Worm (Caenorhabditis elegans) whole organism, L1 larva: ENCODE data around the gene F31D4.5.
A peak's percentile ranks its signal among the peaks of the same experiment; 100 is the strongest.

ENCODE experiments used
- C04F5.9 ChIP-seq: sonication (generic microtip); optimal IDR thresholded peaks from 2 replicates; lab custom pipeline; 2016; ENCODE audit warnings: missing genetic modification characterization, missing compliant biosample characterization
- C34B4.2 ChIP-seq: sonication (generic microtip); optimal IDR thresholded peaks from 2 replicates; lab custom pipeline; 2017; ENCODE audit warnings: mild to moderate bottlenecking, missing genetic modification characterization, missing compliant biosample characterization
- F16B12.6 ChIP-seq: fragments of 150-350 bp; optimal IDR thresholded peaks from 2 replicates; lab custom pipeline; 2014; ENCODE audit warnings: missing biosample characterization, missing genetic modification characterization
- Y116A8C.19 ChIP-seq: sonication (generic microtip); optimal IDR thresholded peaks from 2 replicates; lab custom pipeline; 2016; ENCODE audit warnings: missing compliant biosample characterization, missing genetic modification characterization, borderline replicate concordance
- aly-2 ChIP-seq: fragments of 150-350 bp; optimal IDR thresholded peaks from 2 replicates; lab custom pipeline; 2014; ENCODE audit warnings: missing biosample characterization, missing genetic modification characterization
- ceh-8 ChIP-seq: fragments of 200-800 bp; sonication (Bioruptor generic); optimal IDR thresholded peaks from 2 replicates; lab custom pipeline; 2018; ENCODE audit warnings: mild to moderate bottlenecking, missing genetic modification characterization, moderate library complexity, missing compliant biosample characterization
- ceh-82 ChIP-seq, 3 experiments: fragments of 150-350 bp in 1 of 3; sonication (generic microtip) in 2 of 3; optimal IDR thresholded peaks; 2 replicates each; lab custom pipeline; 2014 to 2017; ENCODE audit warnings: missing biosample characterization in 3 of 3, missing genetic modification characterization in 3 of 3
- ces-1 ChIP-seq: fragments of 150-350 bp; optimal IDR thresholded peaks from 2 replicates; lab custom pipeline; 2014; ENCODE audit warnings: missing biosample characterization, missing genetic modification reagents, missing genetic modification characterization
- dpl-1 ChIP-seq, 3 experiments: fragments of 150-350 bp in 2 of 3; sonication (generic microtip) in 1 of 3; optimal IDR thresholded peaks; 2 replicates each; lab custom pipeline; 2014 to 2017; ENCODE audit warnings: missing biosample characterization in 3 of 3, missing genetic modification characterization in 3 of 3, missing genetic modification reagents in 3 of 3
- elt-2 ChIP-seq: sonication (generic microtip); optimal IDR thresholded peaks from 2 replicates; lab custom pipeline; 2016; ENCODE audit warnings: missing genetic modification characterization, mild to moderate bottlenecking, inconsistent platforms, missing compliant biosample characterization, missing genetic modification reagents
- fkh-10 ChIP-seq: sonication (generic microtip); optimal IDR thresholded peaks from 2 replicates; lab custom pipeline; 2017; ENCODE audit warnings: missing biosample characterization, missing genetic modification reagents, missing genetic modification characterization
- fkh-4 ChIP-seq: sonication (generic microtip); optimal IDR thresholded peaks from 2 replicates; lab custom pipeline; 2016; ENCODE audit warnings: missing compliant biosample characterization, missing genetic modification characterization, borderline replicate concordance
- fkh-8 ChIP-seq: sonication (generic microtip); optimal IDR thresholded peaks from 2 replicates; lab custom pipeline; 2016; ENCODE audit warnings: mild to moderate bottlenecking, missing genetic modification characterization, missing compliant biosample characterization
- fos-1 ChIP-seq: fragments of 150-350 bp; optimal IDR thresholded peaks from 2 replicates; lab custom pipeline; 2014; ENCODE audit warnings: missing biosample characterization, missing genetic modification characterization
- grh-1 ChIP-seq: fragments of 200-800 bp; sonication (Bioruptor generic); IDR thresholded peaks from 2 replicates; pipeline ENCODE4 v1.3.6; 2022; ENCODE audit warnings: missing genetic modification reagents, missing genetic modification characterization, missing compliant biosample characterization
- irx-1 ChIP-seq: sonication (generic microtip); optimal IDR thresholded peaks from 2 replicates; lab custom pipeline; 2016; ENCODE audit warnings: missing genetic modification characterization, missing compliant biosample characterization
- isw-1 ChIP-seq: fragments of 200-800 bp; sonication (Bioruptor generic); IDR thresholded peaks from 2 replicates; pipeline ENCODE4 v1.3.6; 2022; ENCODE audit warnings: missing genetic modification characterization, missing compliant biosample characterization
- jun-1 ChIP-seq: fragments of 150-350 bp; optimal IDR thresholded peaks from 2 replicates; lab custom pipeline; 2014; ENCODE audit warnings: missing biosample characterization, missing genetic modification reagents, missing genetic modification characterization
- lin-13 ChIP-seq: fragments of 150-350 bp; optimal IDR thresholded peaks from 2 replicates; lab custom pipeline; 2014; ENCODE audit warnings: missing biosample characterization, missing genetic modification reagents, missing genetic modification characterization
- lin-14 ChIP-seq: fragments of 200-800 bp; sonication (Bioruptor generic); optimal IDR thresholded peaks from 2 replicates; lab custom pipeline; 2018; ENCODE audit warnings: mild to moderate bottlenecking, missing genetic modification characterization, moderate library complexity, missing compliant biosample characterization
- lin-35 ChIP-seq, 2 experiments: fragments of 150-350 bp; optimal IDR thresholded peaks; 2 replicates each; lab custom pipeline; 2014; ENCODE audit warnings: missing biosample characterization in 2 of 2, missing genetic modification characterization in 2 of 2, missing genetic modification reagents in 2 of 2
- lin-39 ChIP-seq: fragments of 150-350 bp; optimal IDR thresholded peaks from 2 replicates; lab custom pipeline; 2014; ENCODE audit warnings: missing biosample characterization, missing genetic modification reagents, missing genetic modification characterization
- lir-3 ChIP-seq: sonication (generic microtip); optimal IDR thresholded peaks from 2 replicates; lab custom pipeline; 2016; ENCODE audit warnings: mild to moderate bottlenecking, missing genetic modification characterization, moderate library complexity, missing compliant biosample characterization; ENCODE audit not compliant: poor library complexity
- lsy-2 ChIP-seq, 2 experiments: fragments of 150-350 bp; optimal IDR thresholded peaks; 2 replicates each; lab custom pipeline; 2014; ENCODE audit warnings: missing biosample characterization in 2 of 2, missing genetic modification characterization in 2 of 2
- mab-9 ChIP-seq: fragments of 200-800 bp; sonication (Bioruptor generic); IDR thresholded peaks from 2 replicates; pipeline ENCODE4 v1.3.6; 2022; ENCODE audit warnings: missing genetic modification reagents, missing genetic modification characterization, missing compliant biosample characterization
- mdl-1 ChIP-seq, 2 experiments: fragments of 150-350 bp; optimal IDR thresholded peaks; 2 replicates each; lab custom pipeline; 2014 to 2017; ENCODE audit warnings: missing biosample characterization in 2 of 2, missing genetic modification characterization in 2 of 2, inconsistent platforms in 1 of 2
- mef-2 ChIP-seq: fragments of 150-350 bp; optimal IDR thresholded peaks from 2 replicates; lab custom pipeline; 2014; ENCODE audit warnings: missing biosample characterization, missing genetic modification characterization
- nhr-11 ChIP-seq: fragments of 150-350 bp; optimal IDR thresholded peaks from 2 replicates; lab custom pipeline; 2014; ENCODE audit warnings: missing biosample characterization, missing genetic modification characterization
- nhr-12 ChIP-seq: sonication (generic microtip); optimal IDR thresholded peaks from 2 replicates; lab custom pipeline; 2017; ENCODE audit warnings: missing biosample characterization, missing genetic modification characterization
- nhr-19 ChIP-seq: fragments of 200-800 bp; sonication (Bioruptor generic); conservative IDR thresholded peaks from 2 replicates; pipeline ENCODE4 v1.3.6; 2022; ENCODE audit warnings: missing genetic modification characterization, missing compliant biosample characterization
- nhr-20 ChIP-seq: sonication (generic microtip); optimal IDR thresholded peaks from 2 replicates; lab custom pipeline; 2016; ENCODE audit warnings: mild to moderate bottlenecking, missing genetic modification characterization, missing compliant biosample characterization
- nhr-28 ChIP-seq: fragments of 150-350 bp; optimal IDR thresholded peaks from 2 replicates; lab custom pipeline; 2014; ENCODE audit warnings: missing biosample characterization, missing genetic modification characterization
- nhr-71 ChIP-seq: sonication (generic microtip); optimal IDR thresholded peaks from 2 replicates; lab custom pipeline; 2016; ENCODE audit warnings: mild to moderate bottlenecking, missing genetic modification characterization, moderate library complexity, missing compliant biosample characterization
- nhr-77 ChIP-seq: fragments of 150-350 bp; optimal IDR thresholded peaks from 2 replicates; lab custom pipeline; 2014; ENCODE audit warnings: missing biosample characterization, missing genetic modification characterization
- nhr-85 ChIP-seq: sonication (generic microtip); peaks from one replicate; lab custom pipeline; 2016; ENCODE audit warnings: missing genetic modification characterization, inconsistent platforms, missing compliant biosample characterization
- nhr-90 ChIP-seq: sonication (generic microtip); optimal IDR thresholded peaks from 2 replicates; lab custom pipeline; 2016; ENCODE audit warnings: mild to moderate bottlenecking, missing genetic modification characterization, missing compliant biosample characterization; ENCODE audit not compliant: poor library complexity
- pqm-1 ChIP-seq: sonication (generic microtip); optimal IDR thresholded peaks from 3 replicates; lab custom pipeline; 2017; ENCODE audit warnings: missing biosample characterization, missing genetic modification characterization
- skn-1 ChIP-seq: fragments of 150-350 bp; optimal IDR thresholded peaks from 2 replicates; lab custom pipeline; 2014; ENCODE audit warnings: missing biosample characterization, missing genetic modification characterization
- snpc-4 ChIP-seq: fragments of 150-350 bp; optimal IDR thresholded peaks from 2 replicates; lab custom pipeline; 2014; ENCODE audit warnings: missing biosample characterization, missing genetic modification characterization
- sptf-1 ChIP-seq: fragments of 150-350 bp; optimal IDR thresholded peaks from 2 replicates; lab custom pipeline; 2014; ENCODE audit warnings: missing biosample characterization, missing genetic modification characterization
- tbx-2 ChIP-seq: sonication (generic microtip); optimal IDR thresholded peaks from 2 replicates; lab custom pipeline; 2016; ENCODE audit warnings: missing genetic modification characterization, missing compliant biosample characterization
- tlp-1 ChIP-seq: fragments of 150-350 bp; optimal IDR thresholded peaks from 2 replicates; lab custom pipeline; 2014; ENCODE audit warnings: missing biosample characterization, missing genetic modification characterization
- unc-62 ChIP-seq: fragments of 150-350 bp; optimal IDR thresholded peaks from 2 replicates; lab custom pipeline; 2014; ENCODE audit warnings: missing biosample characterization, missing genetic modification reagents, missing genetic modification characterization
- unc-98 ChIP-seq: fragments of 200-800 bp; sonication (Bioruptor generic); IDR thresholded peaks from 2 replicates; pipeline ENCODE4 v1.3.6; 2022; ENCODE audit warnings: missing genetic modification characterization, missing compliant biosample characterization
- vab-15 ChIP-seq: sonication (generic microtip); optimal IDR thresholded peaks from 2 replicates; lab custom pipeline; 2017; ENCODE audit warnings: missing genotype, mild to moderate bottlenecking, missing genetic modification characterization, missing compliant biosample characterization
- zip-4 ChIP-seq: fragments of 200-800 bp; sonication (Bioruptor generic); optimal IDR thresholded peaks from 2 replicates; lab custom pipeline; 2018; ENCODE audit warnings: mild to moderate bottlenecking, missing genetic modification characterization, moderate library complexity, missing compliant biosample characterization
- ztf-11 ChIP-seq, 2 experiments: sonication (generic microtip); optimal IDR thresholded peaks; 2 replicates each; lab custom pipeline; 2016 to 2017; ENCODE audit warnings: missing genetic modification characterization in 2 of 2, missing biosample characterization in 1 of 2, missing compliant biosample characterization in 1 of 2

The F31D4.5 gene

DNA sequence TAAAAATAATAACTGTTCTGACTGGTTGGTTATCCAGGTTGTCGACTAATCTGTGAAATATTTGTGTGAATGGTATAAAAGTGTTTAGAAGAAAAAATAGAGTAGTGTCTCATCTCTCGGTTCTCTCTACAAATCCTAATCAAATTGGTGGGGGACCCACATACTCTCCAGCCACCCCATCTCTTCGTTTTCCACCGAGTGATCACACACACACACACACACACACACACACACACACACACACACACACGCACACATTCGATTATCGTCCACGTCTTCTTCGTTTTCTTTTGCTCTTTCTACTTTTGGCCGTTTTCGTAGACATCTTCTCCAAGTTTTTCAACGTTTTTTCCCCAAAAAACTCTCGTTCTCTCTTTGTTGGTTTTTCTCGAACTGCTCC is 19.3 kb downstream of the F31D4.5 start:
- no peak for TF ChIP-seq mab-9 (GFP tag; lab: Robert Waterston, UW)
- TF ChIP-seq fkh-10 = peak; percentile 77
- TF ChIP-seq skn-1 (tag; lab: Kevin White, UChicago) = no peak
- peak; percentile 86 for TF ChIP-seq lin-14 (GFP tag; lab: Kevin White, UChicago)
- TF ChIP-seq tbx-2 (tag; lab: Kevin White, UChicago) = peak; percentile 6
- TF ChIP-seq ceh-82 (tag; optimal IDR thresholded peaks at IDR 0.05; lab: Kevin White, UChicago) = peak in 1 of 3 experiments; percentile 32
- TF ChIP-seq nhr-71 (tag; lab: Kevin White, UChicago) = peak; percentile 18
- TF ChIP-seq ces-1 (GFP tag; lab: Kevin White, UChicago) = peak; percentile 86
- TF ChIP-seq ceh-8 = peak; percentile 37

- TF ChIP-seq C34B4.2 (no peak), nhr-19 (GFP tag; lab: Robert Waterston, UW) (no peak), fkh-8 (tag; lab: Kevin White, UChicago) (no peak), C04F5.9 (no peak), snpc-4 (tag; lab: Kevin White, UChicago) (no peak), vab-15 (tag; lab: Kevin White, UChicago) (no peak), mef-2 (no peak), lin-13 (no peak), nhr-77 (tag; lab: Kevin White, UChicago) (no peak), nhr-20 (tag; lab: Kevin White, UChicago) (no peak), dpl-1 (GFP tag; optimal IDR thresholded peaks at IDR 0.05; lab: Kevin White, UChicago) (no peak), grh-1 (no peak), sptf-1 (tag; lab: Kevin White, UChicago) (no peak), ztf-11 (tag; optimal IDR thresholded peaks at IDR 0.05; lab: Kevin White, UChicago) (no peak), lsy-2 (tag; optimal IDR thresholded peaks at IDR 0.05; lab: Kevin White, UChicago) (no peak)
- TF ChIP-seq, all 84 proteins: peak for 0
Observed at ce11 chrV:20875324-20875723, 21.5 kb downstream of the F31D4.5 start.

DNA sequence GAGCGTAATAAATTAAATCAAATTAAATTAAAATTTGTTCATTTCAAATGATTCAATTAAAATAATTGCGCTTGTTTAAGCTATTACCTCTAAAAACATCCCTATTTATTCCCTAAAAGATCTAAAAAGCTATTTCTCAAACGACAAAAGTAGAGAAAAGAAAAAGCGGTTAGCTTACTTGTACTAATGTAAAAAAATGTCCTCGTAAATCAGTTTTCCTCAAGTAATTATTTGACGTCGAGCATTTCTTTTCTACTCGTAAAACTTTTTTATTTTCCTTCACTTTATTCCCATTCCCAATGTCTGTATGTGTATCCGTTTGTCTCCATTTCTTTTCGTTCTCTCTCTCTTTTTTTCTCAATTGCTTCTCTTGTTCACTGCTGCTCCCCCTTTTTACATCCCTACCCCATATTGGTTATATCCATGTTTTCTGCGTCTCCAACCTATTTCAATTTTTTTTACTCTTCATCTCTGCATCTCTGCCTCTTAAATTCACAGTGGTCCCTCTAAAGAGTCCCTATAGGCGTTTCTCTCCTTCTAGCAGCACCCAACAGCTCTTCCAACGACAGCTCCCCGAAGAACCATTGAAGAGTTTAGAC is 25.3 kb downstream of the F31D4.5 start, which contains the start of gene unc-80:
TSS of gene unc-80 (plus strand) at position 533 of the 599 bp plus-strand sequence.
- TF ChIP-seq Y116A8C.19 (tag; lab: Kevin White, UChicago) = no peak
- TF ChIP-seq isw-1 = peak; percentile 20; the same call in 1 of the 2 replicates
- TF ChIP-seq fkh-4 = no peak
- TF ChIP-seq lir-3 = no peak
- no peak for TF ChIP-seq ces-1 (GFP tag; lab: Kevin White, UChicago)
- TF ChIP-seq unc-62 (GFP tag; lab: Kevin White, UChicago) = no peak
- no peak for TF ChIP-seq lin-39
- TF ChIP-seq C04F5.9 = no peak
- TF ChIP-seq jun-1 (tag; lab: Kevin White, UChicago) = no peak
- TF ChIP-seq lin-35 (GFP tag; optimal IDR thresholded peaks at IDR 0.05; lab: Kevin White, UChicago) = peak in 1 of 2 experiments; percentile 32
- TF ChIP-seq nhr-11 (tag; lab: Kevin White, UChicago) = no peak
- peak; percentile 41 for TF ChIP-seq fkh-10
- TF ChIP-seq lin-13 = no peak
- TF ChIP-seq irx-1 (tag; lab: Kevin White, UChicago) = peak; percentile 11
- peak in 1 of 3 experiments; percentile 23 for TF ChIP-seq dpl-1 (GFP tag; optimal IDR thresholded peaks at IDR 0.05; lab: Kevin White, UChicago)
- peak in 1 of 2 experiments; percentile 69 for TF ChIP-seq lsy-2 (tag; optimal IDR thresholded peaks at IDR 0.05; lab: Kevin White, UChicago)
- no peak for TF ChIP-seq F16B12.6 (tag; lab: Kevin White, UChicago)
- TF ChIP-seq nhr-90 (tag; lab: Kevin White, UChicago) = no peak
- TF ChIP-seq tlp-1 (tag; lab: Kevin White, UChicago) = no peak
- no peak for TF ChIP-seq unc-98
- TF ChIP-seq fkh-8 (tag; lab: Kevin White, UChicago) = peak; percentile 25
- TF ChIP-seq nhr-12 (tag; lab: Kevin White, UChicago) = no peak
- TF ChIP-seq elt-2 (tag; lab: Kevin White, UChicago) = no peak
- no peak for TF ChIP-seq nhr-28
- peak; percentile 14 for TF ChIP-seq snpc-4 (tag; lab: Kevin White, UChicago)
- TF ChIP-seq pqm-1 (tag; lab: Kevin White, UChicago) = no peak
- no peak for TF ChIP-seq fos-1 (tag; lab: Kevin White, UChicago)
- TF ChIP-seq ceh-8 = no peak
- TF ChIP-seq nhr-85 (tag; lab: Kevin White, UChicago) = no peak
- TF ChIP-seq aly-2 (tag; lab: Kevin White, UChicago) = peak; percentile 37
- no peak for TF ChIP-seq mef-2
- no peak for TF ChIP-seq mab-9 (GFP tag; lab: Robert Waterston, UW)
- TF ChIP-seq mdl-1 (tag; optimal IDR thresholded peaks at IDR 0.05; lab: Kevin White, UChicago) = no peak
- TF ChIP-seq zip-4 (GFP tag; lab: Kevin White, UChicago) = no peak
